Fruit fly (Drosophila melanogaster): ENCODE measurements around the gene CG10300.

dm6 chr3R:23727657-23728056 is 16.3 kb downstream of the CG10300 start:
- TF ChIP-seq EcR (GFP tag; optimal IDR thresholded peaks at IDR 0.05) (no peak), D1 (tag; optimal IDR thresholded peaks at IDR 0.05) (no peak), CG34367 (tag; optimal IDR thresholded peaks at IDR 0.05) (no peak), fd96Ca (GFP tag; IDR thresholded peaks at IDR 0.05) (no peak), CG4496 (GFP tag; IDR thresholded peaks at IDR 0.05) (no peak), CG14655 (GFP tag; optimal IDR thresholded peaks at IDR 0.05) (no peak), CG9948 (tag; optimal IDR thresholded peaks at IDR 0.05) (no peak), CG8159 (tag; optimal IDR thresholded peaks at IDR 0.05) (no peak), CG13204 (GFP tag; optimal IDR thresholded peaks at IDR 0.05) (no peak), gl (tag; optimal IDR thresholded peaks at IDR 0.05) (no peak), CG15710 (tag; optimal IDR thresholded peaks at IDR 0.05) (no peak), CG32121 (GFP tag; IDR thresholded peaks at IDR 0.05) (no peak), CG10348 (GFP tag; IDR thresholded peaks at IDR 0.05) (no peak), Ets98B (GFP tag; IDR thresholded peaks at IDR 0.05) (no peak)

All from whole organism, pupa.